Fruit fly (Drosophila melanogaster) whole organism, wandering third instar larva: ENCODE data around the gene CG32819.

Source experiments
- Abd-B ChIP-seq: fragments of >200 bp; optimal IDR thresholded peaks from 2 replicates; lab custom pipeline; 2017; ENCODE audit warnings: missing biosample characterization, missing genetic modification characterization
- Dfd ChIP-seq: fragments of >200 bp; optimal IDR thresholded peaks from 2 replicates; lab custom pipeline; 2017; ENCODE audit warnings: missing biosample characterization, missing genetic modification characterization
- Hr78 ChIP-seq: fragments of >200 bp; optimal IDR thresholded peaks from 2 replicates; lab custom pipeline; 2017; ENCODE audit warnings: missing biosample characterization, missing genetic modification characterization
- Hr83 ChIP-seq: fragments of 200-300 bp; sonication (Bioruptor generic); optimal IDR thresholded peaks from 2 replicates; lab custom pipeline; 2016; ENCODE audit warnings: missing biosample characterization, mild to moderate bottlenecking, missing genetic modification characterization, moderate library complexity; ENCODE audit not compliant: poor library complexity, severe bottlenecking
- Jra ChIP-seq: sonication (Bioruptor generic); optimal IDR thresholded peaks from 2 replicates; lab custom pipeline; 2016; ENCODE audit warnings: missing biosample characterization, missing genetic modification characterization
- Myc ChIP-seq: fragments of >200 bp; optimal IDR thresholded peaks from 2 replicates; lab custom pipeline; 2017
- OdsH ChIP-seq: fragments of 200-800 bp; sonication (Bioruptor generic); optimal IDR thresholded peaks from 2 replicates; lab custom pipeline; 2016; ENCODE audit warnings: missing biosample characterization, mild to moderate bottlenecking, missing genetic modification characterization
- ey ChIP-seq: fragments of 200-800 bp; sonication (Bioruptor generic); optimal IDR thresholded peaks from 2 replicates; lab custom pipeline; 2016; ENCODE audit warnings: missing biosample characterization, missing genetic modification characterization
- h ChIP-seq: fragments of 200-800 bp; sonication (Bioruptor generic); optimal IDR thresholded peaks from 3 replicates; lab custom pipeline; 2016; ENCODE audit warnings: missing biosample characterization, mild to moderate bottlenecking, missing genetic modification characterization
- jim ChIP-seq: fragments of 175-275, 200-325 bp; sonication (Bioruptor generic); optimal IDR thresholded peaks from 2 replicates; lab custom pipeline; 2016; ENCODE audit warnings: missing biosample characterization, mild to moderate bottlenecking, missing genetic modification characterization
- lola ChIP-seq: fragments of >200 bp; optimal IDR thresholded peaks from 2 replicates; lab custom pipeline; 2017; ENCODE audit warnings: missing biosample characterization, missing genetic modification characterization
- psq ChIP-seq: fragments of 200-800 bp; sonication (Bioruptor generic); optimal IDR thresholded peaks from 3 replicates; lab custom pipeline; 2017; ENCODE audit warnings: missing biosample characterization, mild to moderate bottlenecking, missing genetic modification characterization, moderate library complexity
- woc ChIP-seq: sonication (Bioruptor generic); optimal IDR thresholded peaks from 2 replicates; lab custom pipeline; 2016; ENCODE audit warnings: missing biosample characterization, mild to moderate bottlenecking, missing genetic modification characterization

dm6 chrX:21589937-21590336, 31.0 kb downstream of the CG32819 start:
- TF ChIP-seq Hr78 (GFP tag; lab: Kevin White, UChicago): no peak
- no peak for TF ChIP-seq lola (GFP tag; lab: Kevin White, UChicago)
- no peak for TF ChIP-seq Dfd (GFP tag; lab: Kevin White, UChicago)
- TF ChIP-seq psq: no peak
- no peak for TF ChIP-seq Abd-B (GFP tag; lab: Kevin White, UChicago)
- no peak for TF ChIP-seq Jra (GFP tag; lab: Kevin White, UChicago)
- no peak for TF ChIP-seq jim
- peak; percentile 14 for TF ChIP-seq woc (GFP tag; lab: Kevin White, UChicago)
- no peak for TF ChIP-seq Hr83
- TF ChIP-seq ey (GFP tag; lab: Kevin White, UChicago): peak; percentile 16
- no peak for TF ChIP-seq OdsH (GFP tag; lab: Kevin White, UChicago)
- peak; percentile 55 for TF ChIP-seq h (GFP tag; lab: Kevin White, UChicago)
- TF ChIP-seq Myc (lab: Kevin White, UChicago): no peak
